ENCODE assay signal across 1 worm cellular context in the genomic region with DNA sequence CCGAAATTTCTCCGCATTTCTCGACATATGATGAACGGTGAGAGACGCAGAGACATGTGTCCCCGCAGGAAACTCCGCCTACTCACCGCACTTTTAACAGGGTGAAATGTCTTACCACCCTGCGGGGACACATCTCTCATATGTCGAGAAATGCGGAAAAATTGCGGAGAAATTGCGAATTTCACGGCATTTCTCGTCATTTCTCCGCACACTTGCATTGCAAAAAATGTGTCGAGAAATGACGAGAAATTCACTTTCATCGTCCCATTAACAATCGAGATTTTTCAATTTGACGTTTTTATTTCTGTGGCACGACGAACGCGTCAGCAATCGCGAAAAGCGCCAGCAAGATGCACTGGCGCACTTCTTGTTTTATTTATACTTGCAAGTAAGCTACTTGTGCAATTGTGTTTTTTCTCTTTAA.
TF ChIP-seq lines count a peak whose summit lies in the region.
"Not testable (repeated sequence)": the region's sequence is repeated elsewhere in the genome, so short reads cannot be mapped to it uniquely, and the experiment has no call there.

K07C5.13 (plus strand) TSS at position 151 of the 424 bp plus-strand sequence.

TF ChIP-seq in whole organism, L4 larva, 104 proteins besides CTCF, POLR2A, EP300 and RAD21 (continued from another document):
- TF ChIP-seq daf-16 (GFP tag; optimal IDR thresholded peaks at IDR 0.05; lab: Kevin White, UChicago) (peak in 1 of 2 experiments; percentile 51), lim-7 (GFP tag; IDR thresholded peaks at IDR 0.05; lab: Robert Waterston, UW) (0 out of 2 replicates have a peak, but pooled peaks have one; percentile 46), F37D6.2 (tag; optimal IDR thresholded peaks at IDR 0.05; lab: Kevin White, UChicago) (peak; percentile 67), hif-1 (tag; optimal IDR thresholded peaks at IDR 0.05; lab: Kevin White, UChicago) (peak; percentile 16 to 30), nhr-48 (tag; optimal IDR thresholded peaks at IDR 0.05; lab: Kevin White, UChicago) (peak; percentile 95), F49E8.2 (tag; optimal IDR thresholded peaks at IDR 0.05; lab: Kevin White, UChicago; ENCODE audit: borderline replicate concordance) (peak; percentile 78), lin-1 (GFP tag; IDR thresholded peaks at IDR 0.05; lab: Robert Waterston, UW) (peak; percentile 84), dmd-6 (GFP tag; IDR thresholded peaks at IDR 0.05; lab: Robert Waterston, UW) (peak; percentile 93), php-3 (GFP tag; IDR thresholded peaks at IDR 0.05; lab: Robert Waterston, UW) (peak; percentile 91), Y105C5A.15 (GFP tag; IDR thresholded peaks at IDR 0.05; lab: Robert Waterston, UW) (0 out of 2 replicates have a peak, but pooled peaks have one; percentile 11), madf-9 (GFP tag; conservative IDR thresholded peaks at IDR 0.05; lab: Robert Waterston, UW) (peak; percentile 84), dpl-1 (GFP tag; optimal IDR thresholded peaks at IDR 0.05; lab: Kevin White, UChicago) (peak; percentile 47), arid-1 (GFP tag; conservative IDR thresholded peaks at IDR 0.05; lab: Robert Waterston, UW) (peak; percentile 89), mdt-29 (GFP tag; IDR thresholded peaks at IDR 0.05; lab: Robert Waterston, UW) (peak; percentile 89), mes-2 (tag; optimal IDR thresholded peaks at IDR 0.05; lab: Kevin White, UChicago; ENCODE audit: poor library complexity, severe bottlenecking) (peak; percentile 78), pha-4 (GFP tag; IDR thresholded peaks at IDR 0.05; lab: Robert Waterston, UW) (peak; percentile 91), nhr-41 (GFP tag; IDR thresholded peaks at IDR 0.05; lab: Robert Waterston, UW) (peak; percentile 24; the same call in 1 of the 2 replicates), ctbp-1 (GFP tag; IDR thresholded peaks at IDR 0.05; lab: Robert Waterston, UW) (peak; percentile 91), tra-1 (GFP tag; IDR thresholded peaks at IDR 0.05; lab: Robert Waterston, UW) (peak; percentile 94), hlh-11 (tag; optimal IDR thresholded peaks at IDR 0.05; lab: Kevin White, UChicago) (peak; percentile 88), nhr-6 (tag; optimal IDR thresholded peaks at IDR 0.05; lab: Kevin White, UChicago) (peak; percentile 0), spr-1 (tag; optimal IDR thresholded peaks at IDR 0.05; lab: Kevin White, UChicago) (peak; percentile 71), dmd-9 (GFP tag; IDR thresholded peaks at IDR 0.05; lab: Robert Waterston, UW) (peak; percentile 94), mep-1 (tag; optimal IDR thresholded peaks at IDR 0.05; lab: Kevin White, UChicago) (peak; percentile 32), nhr-42 (GFP tag; IDR thresholded peaks at IDR 0.05; lab: Robert Waterston, UW) (peak; percentile 92), ceh-20 (GFP tag; IDR thresholded peaks at IDR 0.05; lab: Robert Waterston, UW) (peak; percentile 95), snpc-1.2 (GFP tag; IDR thresholded peaks at IDR 0.05; lab: Robert Waterston, UW) (peak; percentile 82), D1046.2 (GFP tag; IDR thresholded peaks at IDR 0.05; lab: Robert Waterston, UW) (peak; percentile 89), aha-1 (tag; lab: Kevin White, UChicago) (peak; percentile 93), rbr-2 (tag; optimal IDR thresholded peaks at IDR 0.05; lab: Kevin White, UChicago) (peak; percentile 80), hmg-1.1 (GFP tag; IDR thresholded peaks at IDR 0.05; lab: Robert Waterston, UW) (peak; percentile 90), vab-7 (GFP tag; IDR thresholded peaks at IDR 0.05; lab: Robert Waterston, UW) (peak; percentile 78)
- not testable (repeated sequence) for TF ChIP-seq daf-16, pha-4 (tag; optimal IDR thresholded peaks at IDR 0.05; lab: Kevin White, UChicago)
